Fruit fly (Drosophila melanogaster): ENCODE measurements around the gene CG46059.

DNA sequence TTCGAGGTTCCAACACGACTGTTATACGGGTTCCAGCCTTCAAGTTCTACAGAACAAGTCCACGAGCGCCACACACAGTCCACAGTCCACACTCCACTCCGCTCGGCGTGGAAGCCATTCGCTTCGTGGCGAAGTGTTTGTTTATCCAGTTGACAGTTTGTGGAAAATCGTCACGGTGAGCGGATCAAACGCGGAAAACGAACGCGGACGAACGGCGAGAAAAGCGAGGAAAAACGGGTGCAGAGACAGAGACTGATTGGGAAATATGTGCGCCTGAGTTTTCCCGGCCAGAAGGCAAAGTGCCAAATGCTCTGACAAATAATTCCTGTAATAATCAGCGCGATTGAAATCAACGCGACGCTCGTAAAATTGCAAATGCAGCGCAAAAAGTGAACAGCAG lies 6.6 kb upstream of the CG46059 start, which contains the start of gene drl:
- no peak for TF ChIP-seq CG8478 (optimal IDR thresholded peaks at IDR 0.05)
- TF ChIP-seq CTCF (optimal IDR thresholded peaks at IDR 0.05): no peak

Data from S2 (cell line).